Worm (Caenorhabditis elegans): ENCODE data around the gene C09B8.8.

C09B8.8 gene

DNA sequence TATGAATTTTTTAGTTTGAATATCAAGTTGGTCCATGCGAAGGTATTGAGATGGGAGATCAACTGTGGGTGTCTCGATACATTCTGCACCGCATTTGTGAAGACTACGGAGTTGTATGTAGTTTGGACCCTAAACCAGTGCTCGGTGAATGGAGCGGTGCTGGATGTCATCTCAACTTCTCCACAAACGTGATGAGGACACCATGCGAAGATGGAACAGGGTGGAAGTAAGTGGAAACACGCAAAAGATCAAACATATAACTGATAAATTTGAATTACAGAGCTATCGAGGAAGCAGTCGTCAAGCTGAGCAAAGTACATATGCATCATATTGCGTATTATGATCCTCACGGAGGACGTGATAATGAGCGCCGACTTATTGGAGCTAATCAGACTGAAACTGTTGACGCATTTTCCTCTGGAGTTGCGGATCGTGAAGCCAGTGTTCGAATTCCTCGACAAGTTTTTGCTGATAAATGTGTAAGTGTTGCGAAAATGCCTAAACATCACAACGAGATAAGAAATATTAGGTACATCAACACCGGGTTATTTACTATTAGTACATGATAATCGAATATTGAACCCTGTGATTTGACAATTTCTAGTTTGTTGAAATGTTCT is 44.0 kb downstream of the C09B8.8 start:
- TF ChIP-seq pqm-1 (tag; optimal IDR thresholded peaks at IDR 0.05), result peak; percentile 51
- no peak for TF ChIP-seq nhr-41 (GFP tag; IDR thresholded peaks at IDR 0.05)
- TF ChIP-seq F49E8.2 (tag; optimal IDR thresholded peaks at IDR 0.05; ENCODE audit: borderline replicate concordance), result no peak
- TF ChIP-seq Y5F2A.4 (GFP tag; optimal IDR thresholded peaks at IDR 0.05), result no peak
- TF ChIP-seq lsy-2 (tag; optimal IDR thresholded peaks at IDR 0.05), result no peak
- TF ChIP-seq dmd-9 (GFP tag; IDR thresholded peaks at IDR 0.05), result no peak
- no peak for TF ChIP-seq daf-16 (GFP tag; optimal IDR thresholded peaks at IDR 0.05)
- peak; percentile 88 for TF ChIP-seq daf-16 (tag; optimal IDR thresholded peaks at IDR 0.05)
- no peak for TF ChIP-seq D1046.2 (GFP tag; IDR thresholded peaks at IDR 0.05)
- TF ChIP-seq dmd-6 (GFP tag; IDR thresholded peaks at IDR 0.05), result peak; percentile 55
- TF ChIP-seq nhr-102 (tag; optimal IDR thresholded peaks at IDR 0.05), result peak; percentile 20
- TF ChIP-seq T26A8.4 (GFP tag; IDR thresholded peaks at IDR 0.05), result no peak
- TF ChIP-seq spr-1 (tag; optimal IDR thresholded peaks at IDR 0.05), result no peak
- peak in 1 of 2 experiments; percentile 92 for TF ChIP-seq unc-62 (GFP tag; optimal IDR thresholded peaks at IDR 0.05 in 1 of 2)
- no peak for TF ChIP-seq unc-62 (tag; optimal IDR thresholded peaks at IDR 0.05)
- no peak for TF ChIP-seq tag-97 (GFP tag; IDR thresholded peaks at IDR 0.05)
- no peak for TF ChIP-seq ctbp-1 (GFP tag; IDR thresholded peaks at IDR 0.05)
- peak; percentile 91 for TF ChIP-seq ztf-7 (tag; optimal IDR thresholded peaks at IDR 0.05)
- peak; percentile 12 for TF ChIP-seq mep-1 (tag; optimal IDR thresholded peaks at IDR 0.05)
- peak; percentile 77 for TF ChIP-seq nhr-48 (tag; optimal IDR thresholded peaks at IDR 0.05)
- TF ChIP-seq zip-11 (GFP tag; IDR thresholded peaks at IDR 0.05), result no peak
- TF ChIP-seq tra-1 (GFP tag; IDR thresholded peaks at IDR 0.05), result no peak
- TF ChIP-seq hlh-11 (tag; optimal IDR thresholded peaks at IDR 0.05), result peak; percentile 64
- TF ChIP-seq hlh-30 (tag; optimal IDR thresholded peaks at IDR 0.05; ENCODE audit: insufficient read depth), result no peak
- TF ChIP-seq nhr-42 (GFP tag; IDR thresholded peaks at IDR 0.05), result no peak
- no peak for TF ChIP-seq lin-13 (GFP tag; optimal IDR thresholded peaks at IDR 0.05)
- TF ChIP-seq aha-1 (tag), result peak; percentile 94
- no peak for TF ChIP-seq lin-1 (GFP tag; IDR thresholded peaks at IDR 0.05)
- peak; percentile 72 for TF ChIP-seq dve-1 (tag; optimal IDR thresholded peaks at IDR 0.05; ENCODE audit: insufficient read depth)
- TF ChIP-seq nhr-28 (tag; optimal IDR thresholded peaks at IDR 0.05), result peak; percentile 47
- peak; percentile 49 for TF ChIP-seq nhr-10 (tag; optimal IDR thresholded peaks at IDR 0.05)
- TF ChIP-seq attf-4 (tag; optimal IDR thresholded peaks at IDR 0.05), result no peak

DNA sequence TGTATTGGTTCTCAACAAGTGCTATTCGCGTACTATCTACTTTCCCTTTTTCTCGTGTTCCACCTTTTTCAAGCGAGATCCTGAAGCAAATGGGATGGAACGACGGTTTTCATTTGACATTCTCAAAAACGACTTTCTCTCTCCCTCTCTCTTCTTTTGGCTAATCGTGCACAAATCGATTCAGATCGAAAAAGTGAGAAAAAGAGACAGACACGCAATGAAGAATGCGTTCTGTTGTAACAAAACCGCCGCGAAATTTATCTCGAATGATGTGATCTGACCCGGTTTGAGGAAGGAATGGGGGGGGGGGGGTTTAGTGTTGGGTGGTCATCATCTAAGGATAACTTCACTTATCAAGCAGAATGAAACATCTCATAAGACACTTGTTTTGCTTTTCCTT is 49.1 kb downstream of the C09B8.8 start:
- TF ChIP-seq F26F4.8 (GFP tag; conservative IDR thresholded peaks at IDR 0.05), result no peak
- no peak for TF ChIP-seq R02D3.7 (tag; optimal IDR thresholded peaks at IDR 0.05)
- peak; percentile 25 for TF ChIP-seq hlh-11 (tag; optimal IDR thresholded peaks at IDR 0.05)
- peak in 1 of 2 experiments; percentile 23 for TF ChIP-seq mdl-1 (tag; optimal IDR thresholded peaks at IDR 0.05)
- no peak for TF ChIP-seq ces-1 (GFP tag; optimal IDR thresholded peaks at IDR 0.05)
- peak; percentile 9 for TF ChIP-seq hlh-30 (tag; optimal IDR thresholded peaks at IDR 0.05; ENCODE audit: insufficient read depth)
- no peak for TF ChIP-seq F44E2.7 (GFP tag; IDR thresholded peaks at IDR 0.05)
- TF ChIP-seq hmg-1.1 (GFP tag; IDR thresholded peaks at IDR 0.05), result no peak
- no peak for TF ChIP-seq nhr-237 (tag; optimal IDR thresholded peaks at IDR 0.05)
- TF ChIP-seq tra-1 (GFP tag; IDR thresholded peaks at IDR 0.05), result no peak

DNA sequence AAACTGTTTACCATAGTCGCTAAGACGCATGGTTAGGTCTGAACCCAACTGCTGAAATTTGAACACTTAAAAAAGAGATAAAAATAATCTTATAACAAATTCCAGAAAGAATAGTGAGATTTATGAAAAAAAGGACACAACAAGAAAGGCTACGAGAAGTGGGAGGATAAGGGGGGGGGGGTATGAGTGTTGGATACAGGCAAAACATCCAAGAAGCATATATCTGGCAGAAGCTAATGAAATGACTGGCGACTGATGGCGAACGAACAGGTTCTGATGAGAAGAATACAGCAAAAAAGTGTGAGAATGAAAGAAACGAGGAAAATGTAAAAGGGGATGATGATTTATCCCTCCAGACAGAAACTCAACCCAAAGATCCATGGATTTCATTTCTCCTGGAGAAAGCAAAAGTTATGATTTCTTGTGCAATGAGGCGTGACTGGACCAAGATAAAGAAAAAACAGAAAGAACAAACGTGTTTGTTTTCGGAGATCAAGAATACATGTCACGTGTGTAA is 50.7 kb downstream of the C09B8.8 start, which contains the start of gene ptr-4:
TSS of gene ptr-4 (minus strand) at position 51 of the 517 bp plus-strand sequence.
- no peak for TF ChIP-seq ceh-82 (tag; optimal IDR thresholded peaks at IDR 0.05)
- TF ChIP-seq unc-62 (GFP tag; optimal IDR thresholded peaks at IDR 0.05 in 1 of 2), result peak in 1 of 2 experiments; percentile 92
- no peak for TF ChIP-seq unc-62 (tag; optimal IDR thresholded peaks at IDR 0.05)

Measured in whole organism, L4 larva.